Fruit fly (Drosophila melanogaster) whole organism, embryonic: ENCODE data around the gene CG42540.

Source experiments
- Aef1 ChIP-seq: fragments of 200-800 bp; sonication (Bioruptor generic); IDR thresholded peaks from 3 replicates; pipeline ENCODE4 v1.3.6; 2022; ENCODE audit warnings: missing biosample characterization, missing genetic modification characterization
- Atf6 ChIP-seq: fragments of 200-800 bp; sonication (Bioruptor generic); IDR thresholded peaks from 2 replicates; pipeline ENCODE4 v1.3.6; 2022; ENCODE audit warnings: missing biosample characterization, missing genetic modification characterization
- CG10959 ChIP-seq: fragments of 200-800 bp; sonication (Bioruptor generic); IDR thresholded peaks from 2 replicates; pipeline ENCODE4 v1.3.6; 2022; ENCODE audit warnings: missing biosample characterization, missing genetic modification characterization
- CG14965 ChIP-seq: fragments of 200-800 bp; sonication (Bioruptor generic); optimal IDR thresholded peaks from 2 replicates; lab custom pipeline; 2016; ENCODE audit warnings: missing biosample characterization, missing genetic modification characterization, borderline replicate concordance
- CG15011 ChIP-seq: fragments of 200-800 bp; sonication (Bioruptor generic); optimal IDR thresholded peaks from 3 replicates; lab custom pipeline; 2018; ENCODE audit warnings: missing biosample characterization, mild to moderate bottlenecking, missing genetic modification characterization
- CG15269 ChIP-seq: fragments of 200-800 bp; sonication (Bioruptor generic); optimal IDR thresholded peaks from 2 replicates; lab custom pipeline; 2018; ENCODE audit warnings: missing biosample characterization, mild to moderate bottlenecking, missing genetic modification characterization, moderate library complexity
- CG15479 ChIP-seq: fragments of 200-800 bp; sonication (Bioruptor generic); optimal IDR thresholded peaks from 3 replicates; lab custom pipeline; 2019; ENCODE audit warnings: missing biosample characterization, mild to moderate bottlenecking, missing genetic modification characterization, moderate library complexity
- CG15696 ChIP-seq: fragments of 200-800 bp; sonication (Bioruptor generic); optimal IDR thresholded peaks from 2 replicates; lab custom pipeline; 2019; ENCODE audit warnings: missing biosample characterization, mild to moderate bottlenecking, missing genetic modification characterization, moderate library complexity
- CG17568 ChIP-seq: fragments of 200-800 bp; sonication (Bioruptor generic); optimal IDR thresholded peaks from 2 replicates; lab custom pipeline; 2018; ENCODE audit warnings: missing biosample characterization, mild to moderate bottlenecking, missing genetic modification characterization, moderate library complexity
- CG1792 ChIP-seq: fragments of 200-800 bp; sonication (Bioruptor generic); optimal IDR thresholded peaks from 2 replicates; lab custom pipeline; 2016; ENCODE audit warnings: missing biosample characterization, missing genetic modification characterization
- CG2129 ChIP-seq: fragments of 200-800 bp; sonication (Bioruptor generic); IDR thresholded peaks from 2 replicates; pipeline ENCODE4 v1.3.6; 2022; ENCODE audit warnings: missing biosample characterization, missing genetic modification characterization; ENCODE audit not compliant: partially characterized antibody
- CG2889 ChIP-seq: fragments of 200-800 bp; sonication (Bioruptor generic); IDR thresholded peaks from 3 replicates; pipeline ENCODE4 v1.3.6; 2022; ENCODE audit warnings: missing biosample characterization, missing genetic modification characterization
- CG31365 ChIP-seq: fragments of 200-800 bp; sonication (Bioruptor generic); optimal IDR thresholded peaks from 2 replicates; lab custom pipeline; 2018; ENCODE audit warnings: missing biosample characterization, mild to moderate bottlenecking, missing genetic modification characterization
- CG7556 ChIP-seq: fragments of 200-800 bp; sonication (Bioruptor generic); optimal IDR thresholded peaks from 2 replicates; lab custom pipeline; 2017; ENCODE audit warnings: missing biosample characterization, mild to moderate bottlenecking, missing genetic modification characterization
- CG9876 ChIP-seq: fragments of 200-800 bp; sonication (Bioruptor generic); optimal IDR thresholded peaks from 2 replicates; lab custom pipeline; 2016; ENCODE audit warnings: missing biosample characterization, missing genetic modification characterization
- CHES-1-like ChIP-seq: fragments of 200-800 bp; sonication (Bioruptor generic); optimal IDR thresholded peaks from 2 replicates; lab custom pipeline; 2016; ENCODE audit warnings: missing biosample characterization, missing genetic modification characterization
- D ChIP-seq, 2 experiments: fragments of 200-800 bp in 1 of 2; fragments of >200 bp in 1 of 2; sonication (Bioruptor generic) in 1 of 2; optimal IDR thresholded peaks; 2 replicates in 1 of 2; 3 replicates in 1 of 2; lab custom pipeline; 2017; ENCODE audit warnings: mild to moderate bottlenecking in 1 of 2, missing biosample characterization in 1 of 2, missing genetic modification characterization in 1 of 2, missing genetic modification reagents in 1 of 2
- Deaf1 ChIP-seq: fragments of 200-800 bp; optimal IDR thresholded peaks from 3 replicates; lab custom pipeline; 2019; ENCODE audit warnings: missing biosample characterization, mild to moderate bottlenecking, missing genetic modification characterization, moderate library complexity
- Dfd ChIP-seq, 2 experiments: fragments of >200 bp; optimal IDR thresholded peaks; 2 replicates each; lab custom pipeline; 2017; ENCODE audit warnings: missing biosample characterization in 2 of 2, missing genetic modification characterization in 2 of 2
- Fer2 ChIP-seq: fragments of 200-800 bp; sonication (Bioruptor generic); optimal IDR thresholded peaks from 2 replicates; lab custom pipeline; 2018; ENCODE audit warnings: missing biosample characterization, mild to moderate bottlenecking, missing genetic modification characterization, moderate library complexity
- Gsc ChIP-seq: fragments of 200-800 bp; sonication (Bioruptor generic); IDR thresholded peaks from 2 replicates; pipeline ENCODE4 v1.3.6; 2022; ENCODE audit warnings: missing biosample characterization, missing genetic modification characterization
- Gug ChIP-seq: fragments of 200-800 bp; sonication (Bioruptor generic); IDR thresholded peaks from 4 replicates; pipeline ENCODE4 v1.3.6; 2022; ENCODE audit warnings: missing biosample characterization, missing genetic modification characterization
- HLH3B ChIP-seq: fragments of 200-800 bp; sonication (Bioruptor generic); IDR thresholded peaks from 2 replicates; pipeline ENCODE4 v1.3.6; 2022; ENCODE audit warnings: missing biosample characterization, missing genetic modification characterization
- Hr39 ChIP-seq: fragments of >200 bp; optimal IDR thresholded peaks from 2 replicates; lab custom pipeline; 2017
- MTF-1 ChIP-seq: fragments of 200-800 bp; sonication (Bioruptor generic); optimal IDR thresholded peaks from 2 replicates; lab custom pipeline; 2018; ENCODE audit warnings: missing biosample characterization, mild to moderate bottlenecking, missing genetic modification characterization, borderline replicate concordance
- Mad ChIP-seq: fragments of 200-800 bp; sonication (Bioruptor generic); optimal IDR thresholded peaks from 2 replicates; lab custom pipeline; 2016; ENCODE audit warnings: missing biosample characterization, missing genetic modification characterization
- Myb ChIP-seq: fragments of 200-800 bp; sonication (Bioruptor generic); optimal IDR thresholded peaks from 2 replicates; lab custom pipeline; 2016; ENCODE audit warnings: missing biosample characterization, missing genetic modification characterization
- Poxn ChIP-seq: fragments of 200-800 bp; sonication (Bioruptor generic); IDR thresholded peaks from 2 replicates; pipeline ENCODE4 v1.3.6; 2022; ENCODE audit warnings: missing biosample characterization, missing genetic modification characterization
- Sry-δ ChIP-seq: fragments of 200-800 bp; sonication (Bioruptor generic); optimal IDR thresholded peaks from 2 replicates; lab custom pipeline; 2016; ENCODE audit warnings: missing biosample characterization, missing genetic modification characterization
- Stat92E ChIP-seq, 3 experiments: fragments of >200 bp in 2 of 3; fragments of 200-800 bp in 1 of 3; sonication (Bioruptor generic) in 1 of 3; optimal IDR thresholded peaks; 2 replicates each; lab custom pipeline; 2017 to 2019; ENCODE audit warnings: missing biosample characterization in 3 of 3, missing genetic modification characterization in 3 of 3, mild to moderate bottlenecking in 1 of 3, moderate library complexity in 1 of 3
- bigmax ChIP-seq: fragments of 200-800 bp; sonication (Bioruptor generic); optimal IDR thresholded peaks from 2 replicates; lab custom pipeline; 2018; ENCODE audit warnings: missing biosample characterization, mild to moderate bottlenecking, missing genetic modification characterization
- dmrt11E ChIP-seq: fragments of 200-800 bp; sonication (Bioruptor generic); optimal IDR thresholded peaks from 3 replicates; lab custom pipeline; 2018; ENCODE audit warnings: missing biosample characterization, mild to moderate bottlenecking, missing genetic modification characterization, moderate library complexity
- eyg ChIP-seq: fragments of 200-800 bp; sonication (Bioruptor generic); optimal IDR thresholded peaks from 3 replicates; lab custom pipeline; 2016; ENCODE audit warnings: missing biosample characterization, missing genetic modification characterization
- fd102C ChIP-seq: fragments of 200-800 bp; sonication (Bioruptor generic); optimal IDR thresholded peaks from 2 replicates; lab custom pipeline; 2018; ENCODE audit warnings: missing biosample characterization, mild to moderate bottlenecking, missing genetic modification characterization, moderate library complexity
- fd64A ChIP-seq: fragments of 200-800 bp; sonication (Bioruptor generic); optimal IDR thresholded peaks from 3 replicates; lab custom pipeline; 2018; ENCODE audit warnings: missing biosample characterization, mild to moderate bottlenecking, missing genetic modification characterization
- grau ChIP-seq: fragments of 200-800 bp; optimal IDR thresholded peaks from 3 replicates; lab custom pipeline; 2019; ENCODE audit warnings: missing biosample characterization, mild to moderate bottlenecking, missing genetic modification characterization, moderate library complexity
- ham ChIP-seq: fragments of 200-800 bp; sonication (Bioruptor generic); IDR thresholded peaks from 2 replicates; pipeline ENCODE4 v1.3.6; 2022; ENCODE audit warnings: missing biosample characterization, missing genetic modification characterization
- hb ChIP-seq: fragments of 200-800 bp; sonication (Bioruptor generic); IDR thresholded peaks from 3 replicates; pipeline ENCODE4 v1.3.6; 2022; ENCODE audit warnings: missing biosample characterization, missing genetic modification characterization; ENCODE audit not compliant: partially characterized antibody
- inv ChIP-seq: fragments of 200-800 bp; sonication (Bioruptor generic); IDR thresholded peaks from 2 replicates; pipeline ENCODE4 v1.3.6; 2022; ENCODE audit warnings: missing biosample characterization, missing genetic modification characterization; ENCODE audit not compliant: partially characterized antibody
- lab ChIP-seq: fragments of 200-800 bp; sonication (Bioruptor generic); optimal IDR thresholded peaks from 3 replicates; lab custom pipeline; 2017; ENCODE audit warnings: missing biosample characterization, missing genetic modification characterization, mild to moderate bottlenecking, moderate library complexity, missing genetic modification reagents
- lola ChIP-seq, 3 experiments: fragments of >200 bp in 2 of 3; fragments of 200-800 bp in 1 of 3; sonication (Bioruptor generic) in 1 of 3; optimal IDR thresholded peaks; 2 replicates each; lab custom pipeline; 2017 to 2019; ENCODE audit warnings: missing biosample characterization in 3 of 3, missing genetic modification characterization in 3 of 3, mild to moderate bottlenecking in 1 of 3, moderate library complexity in 1 of 3
- peb ChIP-seq: fragments of 200-800 bp; sonication (Bioruptor generic); IDR thresholded peaks from 2 replicates; pipeline ENCODE4 v1.3.6; 2022; ENCODE audit warnings: missing biosample characterization, missing genetic modification characterization
- prd ChIP-seq, 3 experiments: fragments of >200 bp in 2 of 3; fragments of 200-800 bp in 1 of 3; sonication (Bioruptor generic) in 1 of 3; optimal IDR thresholded peaks in 2 of 3; IDR thresholded peaks in 1 of 3; 2 replicates in 2 of 3; 3 replicates in 1 of 3; pipeline versions ENCODE4 v1.3.6 to Lab custom; 2017 to 2022; ENCODE audit warnings: missing biosample characterization in 1 of 3, missing genetic modification characterization in 1 of 3
- repo ChIP-seq: fragments of 200-800 bp; sonication (Bioruptor generic); optimal IDR thresholded peaks from 2 replicates; lab custom pipeline; 2016; ENCODE audit warnings: missing biosample characterization, missing genetic modification characterization
- tx ChIP-seq: fragments of 200-800 bp; sonication (Bioruptor generic); optimal IDR thresholded peaks from 2 replicates; lab custom pipeline; 2016; ENCODE audit warnings: missing biosample characterization, missing genetic modification characterization
- unc-4 ChIP-seq: fragments of 200-800 bp; sonication (Bioruptor generic); IDR thresholded peaks from 2 replicates; pipeline ENCODE4 v1.3.6; 2022; ENCODE audit warnings: missing biosample characterization, missing genetic modification characterization; ENCODE audit not compliant: partially characterized antibody
- zen ChIP-seq: fragments of 200-800 bp; sonication (Bioruptor generic); optimal IDR thresholded peaks from 3 replicates; lab custom pipeline; 2018; ENCODE audit warnings: missing biosample characterization, mild to moderate bottlenecking, missing genetic modification characterization, moderate library complexity
- zen2 ChIP-seq: fragments of 200-800 bp; sonication (Bioruptor generic); IDR thresholded peaks from 3 replicates; pipeline ENCODE4 v1.3.6; 2022; ENCODE audit warnings: missing biosample characterization, missing genetic modification characterization; ENCODE audit not compliant: partially characterized antibody

Gene CG42540

dm6 chr3L:4611311-4611710 lies 55.4 kb downstream of the CG42540 start (continued):
- peak; percentile 20 for TF ChIP-seq CHES-1-like (GFP tag; lab: Kevin White, UChicago)
- TF ChIP-seq HLH3B, result peak; percentile 80
- peak; percentile 59; the same call in 2 of the 3 replicates for TF ChIP-seq Aef1 (GFP tag; lab: Robert Waterston, UW)
- no peak for TF ChIP-seq Hr39 (lab: Kevin White, UChicago)
- peak; percentile 54 for TF ChIP-seq CG1792 (GFP tag; lab: Kevin White, UChicago)
- TF ChIP-seq Fer2 (tag; lab: Kevin White, UChicago), result no peak
- peak; percentile 76 for TF ChIP-seq Gsc
- TF ChIP-seq Myb, result no peak
- TF ChIP-seq hb, result no peak
- TF ChIP-seq ham (GFP tag; lab: Robert Waterston, UW), result no peak
- TF ChIP-seq tx (GFP tag; lab: Kevin White, UChicago), result peak; percentile 24
- TF ChIP-seq zen2, result no peak
- no peak for TF ChIP-seq fd102C (GFP tag; lab: Kevin White, UChicago)
- peak; percentile 73; the same call in 2 of the 3 replicates for TF ChIP-seq CG2889 (GFP tag; lab: Robert Waterston, UW)
- no peak for TF ChIP-seq CG14965 (GFP tag; lab: Kevin White, UChicago)
- TF ChIP-seq eyg (GFP tag; lab: Kevin White, UChicago), result no peak
- TF ChIP-seq Deaf1 (tag; lab: Kevin White, UChicago), result peak; percentile 5
- TF ChIP-seq CG17568, result peak; percentile 38
- peak; percentile 72 for TF ChIP-seq lab (GFP tag; lab: Kevin White, UChicago)
- TF ChIP-seq lola (GFP tag; optimal IDR thresholded peaks at IDR 0.05; lab: Kevin White, UChicago), result peak in 1 of 3 experiments; percentile 69
- TF ChIP-seq Stat92E (GFP tag; optimal IDR thresholded peaks at IDR 0.05; lab: Kevin White, UChicago), result peak in 1 of 3 experiments; percentile 42
- TF ChIP-seq grau (tag; lab: Kevin White, UChicago), result peak; percentile 52
- TF ChIP-seq CG15479 (GFP tag; lab: Kevin White, UChicago), result no peak
- no peak for TF ChIP-seq CG15011 (GFP tag; lab: Kevin White, UChicago)
- TF ChIP-seq Gug, result peak; percentile 73
- TF ChIP-seq CG2129 (GFP tag; lab: Robert Waterston, UW), result no peak
- no peak for TF ChIP-seq bigmax
- peak; percentile 14 for TF ChIP-seq CG15269 (tag; lab: Kevin White, UChicago)
- peak; percentile 8 for TF ChIP-seq CG31365 (tag; lab: Kevin White, UChicago)
- peak; percentile 77 for TF ChIP-seq CG10959 (GFP tag; lab: Robert Waterston, UW)
- no peak for TF ChIP-seq CG15696 (tag; lab: Kevin White, UChicago)
- peak; percentile 55 for TF ChIP-seq CG7556 (GFP tag; lab: Kevin White, UChicago)
- TF ChIP-seq inv, result no peak
- TF ChIP-seq dmrt11E (tag; lab: Kevin White, UChicago), result peak; percentile 81
- TF ChIP-seq CG9876 (GFP tag; lab: Kevin White, UChicago), result no peak
- peak; percentile 84 for TF ChIP-seq peb (GFP tag; lab: Robert Waterston, UW)
- peak; percentile 60 for TF ChIP-seq zen (tag; lab: Kevin White, UChicago)
- peak; percentile 60 for TF ChIP-seq MTF-1
- peak; percentile 62 for TF ChIP-seq fd64A (GFP tag; lab: Kevin White, UChicago)
- no peak for TF ChIP-seq prd (optimal IDR thresholded peaks at IDR 0.05; lab: Kevin White, UChicago)
- peak; percentile 89 for TF ChIP-seq prd (GFP tag; IDR thresholded peaks at IDR 0.05; lab: Robert Waterston, UW)
- TF ChIP-seq Dfd (GFP tag; optimal IDR thresholded peaks at IDR 0.05; lab: Kevin White, UChicago), result no peak
- peak; percentile 54 for TF ChIP-seq Mad (GFP tag; lab: Kevin White, UChicago)
- TF ChIP-seq Poxn (GFP tag; lab: Robert Waterston, UW), result no peak
- TF ChIP-seq unc-4, result no peak
- peak; percentile 49; the same call in 1 of the 2 replicates for TF ChIP-seq Atf6
- TF ChIP-seq D (optimal IDR thresholded peaks at IDR 0.05; lab: Kevin White, UChicago), result no peak
- TF ChIP-seq D (GFP tag; optimal IDR thresholded peaks at IDR 0.05; lab: Kevin White, UChicago), result peak; percentile 82
- TF ChIP-seq Sry-δ (GFP tag; lab: Kevin White, UChicago), result peak; percentile 32
- TF ChIP-seq repo (GFP tag; lab: Kevin White, UChicago), result peak; percentile 41
